Fruit fly (Drosophila melanogaster) whole organism, embryonic: ENCODE data around the gene CG31922.

ENCODE experiments used
- ATbp ChIP-seq: fragments of 200-800 bp; sonication (Bioruptor generic); optimal IDR thresholded peaks from 2 replicates; lab custom pipeline; 2017; ENCODE audit warnings: missing biosample characterization, mild to moderate bottlenecking, missing genetic modification characterization, missing genetic modification reagents
- BEAF-32 ChIP-seq: fragments of 200-800 bp; sonication (Bioruptor generic); optimal IDR thresholded peaks from 3 replicates; lab custom pipeline; 2017; ENCODE audit warnings: missing biosample characterization, missing genetic modification characterization, mild to moderate bottlenecking, moderate library complexity, missing genetic modification reagents
- CG10979 ChIP-seq: fragments of 200-800 bp; sonication (Bioruptor generic); optimal IDR thresholded peaks from 2 replicates; lab custom pipeline; 2018; ENCODE audit warnings: missing biosample characterization, mild to moderate bottlenecking, missing genetic modification characterization, moderate library complexity
- CG11456 ChIP-seq: fragments of 200-800 bp; sonication (Bioruptor generic); IDR thresholded peaks from 3 replicates; pipeline ENCODE4 v1.3.6; 2022; ENCODE audit warnings: missing biosample characterization, missing genetic modification characterization
- CG12391 ChIP-seq: fragments of 200-800 bp; sonication (Bioruptor generic); optimal IDR thresholded peaks from 3 replicates; lab custom pipeline; 2018; ENCODE audit warnings: missing biosample characterization, mild to moderate bottlenecking, missing genetic modification characterization, moderate library complexity
- CG12744 ChIP-seq: fragments of 200-800 bp; sonication (Bioruptor generic); optimal IDR thresholded peaks from 2 replicates; lab custom pipeline; 2016; ENCODE audit warnings: missing biosample characterization, missing genetic modification characterization
- CG1529 ChIP-seq: fragments of 200-800 bp; sonication (Bioruptor generic); optimal IDR thresholded peaks from 3 replicates; lab custom pipeline; 2018; ENCODE audit warnings: missing biosample characterization, missing genetic modification characterization
- CG15696 ChIP-seq: fragments of 200-800 bp; sonication (Bioruptor generic); optimal IDR thresholded peaks from 2 replicates; lab custom pipeline; 2019; ENCODE audit warnings: missing biosample characterization, mild to moderate bottlenecking, missing genetic modification characterization, moderate library complexity
- CG1603 ChIP-seq: fragments of 200-800 bp; sonication (Bioruptor generic); optimal IDR thresholded peaks from 2 replicates; lab custom pipeline; 2019; ENCODE audit warnings: missing biosample characterization, mild to moderate bottlenecking, missing genetic modification characterization, moderate library complexity
- CG2712 ChIP-seq: fragments of 200-800 bp; optimal IDR thresholded peaks from 3 replicates; lab custom pipeline; 2019; ENCODE audit warnings: missing biosample characterization, mild to moderate bottlenecking, missing genetic modification characterization, moderate library complexity
- CG32532 ChIP-seq: fragments of 200-800 bp; sonication (Bioruptor generic); IDR thresholded peaks from 2 replicates; pipeline ENCODE4 v1.3.6; 2022; ENCODE audit warnings: missing biosample characterization, missing genetic modification characterization
- CG34376 ChIP-seq: fragments of 200-800 bp; sonication (Bioruptor generic); optimal IDR thresholded peaks from 2 replicates; lab custom pipeline; 2018; ENCODE audit warnings: missing biosample characterization, mild to moderate bottlenecking, missing genetic modification characterization
- CG3838 ChIP-seq: fragments of 200-800 bp; sonication (Bioruptor generic); optimal IDR thresholded peaks from 3 replicates; lab custom pipeline; 2016; ENCODE audit warnings: missing biosample characterization, missing genetic modification characterization
- CG6654 ChIP-seq: fragments of 200-800 bp; sonication (Bioruptor generic); optimal IDR thresholded peaks from 2 replicates; lab custom pipeline; 2017; ENCODE audit warnings: missing biosample characterization, mild to moderate bottlenecking, missing genetic modification characterization
- CG7556 ChIP-seq: fragments of 200-800 bp; sonication (Bioruptor generic); optimal IDR thresholded peaks from 2 replicates; lab custom pipeline; 2017; ENCODE audit warnings: missing biosample characterization, mild to moderate bottlenecking, missing genetic modification characterization
- CG8388 ChIP-seq: fragments of 200-800 bp; sonication (Bioruptor generic); optimal IDR thresholded peaks from 2 replicates; lab custom pipeline; 2019; ENCODE audit warnings: missing biosample characterization, mild to moderate bottlenecking, missing genetic modification characterization, moderate library complexity
- CG9609 ChIP-seq: fragments of 200-800 bp; sonication (Bioruptor generic); optimal IDR thresholded peaks from 3 replicates; lab custom pipeline; 2016; ENCODE audit warnings: missing biosample characterization, missing genetic modification characterization
- CG9727 ChIP-seq: fragments of 200-800 bp; sonication (Bioruptor generic); optimal IDR thresholded peaks from 3 replicates; lab custom pipeline; 2017; ENCODE audit warnings: missing biosample characterization, mild to moderate bottlenecking, missing genetic modification characterization
- CG9797 ChIP-seq: fragments of 200-800 bp; sonication (Bioruptor generic); optimal IDR thresholded peaks from 3 replicates; lab custom pipeline; 2018; ENCODE audit warnings: missing biosample characterization, mild to moderate bottlenecking, missing genetic modification characterization
- CoRest ChIP-seq: fragments of 200-800 bp; sonication (Bioruptor generic); optimal IDR thresholded peaks from 3 replicates; lab custom pipeline; 2018; ENCODE audit warnings: missing biosample characterization, mild to moderate bottlenecking, missing genetic modification characterization, moderate library complexity
- Dbx ChIP-seq: fragments of 200-800 bp; sonication (Bioruptor generic); IDR thresholded peaks from 3 replicates; pipeline ENCODE4 v1.3.6; 2022; ENCODE audit warnings: missing biosample characterization, missing genetic modification characterization
- Doc3 ChIP-seq: fragments of 200-800 bp; sonication (Bioruptor generic); IDR thresholded peaks from 3 replicates; pipeline ENCODE4 v1.3.6; 2022; ENCODE audit warnings: missing biosample characterization, missing genetic modification characterization; ENCODE audit not compliant: partially characterized antibody
- Lim3 ChIP-seq: fragments of 200-800 bp; sonication (Bioruptor generic); IDR thresholded peaks from 2 replicates; pipeline ENCODE4 v1.3.6; 2022; ENCODE audit warnings: missing biosample characterization, missing genetic modification characterization
- MTF-1 ChIP-seq: fragments of 200-800 bp; sonication (Bioruptor generic); optimal IDR thresholded peaks from 2 replicates; lab custom pipeline; 2018; ENCODE audit warnings: missing biosample characterization, mild to moderate bottlenecking, missing genetic modification characterization, borderline replicate concordance
- Mad ChIP-seq: fragments of 200-800 bp; sonication (Bioruptor generic); optimal IDR thresholded peaks from 2 replicates; lab custom pipeline; 2016; ENCODE audit warnings: missing biosample characterization, missing genetic modification characterization
- Mrtf ChIP-seq: fragments of 200-800 bp; sonication (Bioruptor generic); IDR thresholded peaks from 3 replicates; pipeline ENCODE4 v1.3.6; 2022; ENCODE audit warnings: missing biosample characterization, missing genetic modification characterization
- Ravus ChIP-seq: fragments of 200-800 bp; sonication (Bioruptor generic); IDR thresholded peaks from 2 replicates; pipeline ENCODE4 v1.3.6; 2022; ENCODE audit warnings: missing biosample characterization, missing genetic modification characterization
- Rfx ChIP-seq: fragments of 200-800 bp; sonication (Bioruptor generic); IDR thresholded peaks from 2 replicates; pipeline ENCODE4 v1.3.6; 2022; ENCODE audit warnings: missing biosample characterization, missing genetic modification characterization
- Sox100B ChIP-seq: fragments of 200-800 bp; sonication (Bioruptor generic); optimal IDR thresholded peaks from 3 replicates; lab custom pipeline; 2018; ENCODE audit warnings: missing biosample characterization, mild to moderate bottlenecking, missing genetic modification characterization
- Spps ChIP-seq: fragments of 200-800 bp; sonication (Bioruptor generic); optimal IDR thresholded peaks from 2 replicates; lab custom pipeline; 2018; ENCODE audit warnings: missing biosample characterization, mild to moderate bottlenecking, missing genetic modification characterization
- Usf ChIP-seq: fragments of 200-800 bp; sonication (Bioruptor generic); optimal IDR thresholded peaks from 2 replicates; lab custom pipeline; 2017; ENCODE audit warnings: missing genotype, missing biosample characterization, missing genetic modification characterization
- Xrp1 ChIP-seq: fragments of 200-800 bp; sonication (Bioruptor generic); IDR thresholded peaks from 2 replicates; pipeline ENCODE4 v1.3.6; 2022; ENCODE audit warnings: missing biosample characterization, missing genetic modification characterization
- corto ChIP-seq: fragments of 200-800 bp; sonication (Bioruptor generic); optimal IDR thresholded peaks from 2 replicates; lab custom pipeline; 2016; ENCODE audit warnings: missing biosample characterization, mild to moderate bottlenecking, missing genetic modification characterization, moderate library complexity
- da ChIP-seq: fragments of 200-800 bp; sonication (Bioruptor generic); optimal IDR thresholded peaks from 2 replicates; lab custom pipeline; 2016; ENCODE audit warnings: missing biosample characterization, missing genetic modification characterization
- dm ChIP-seq: fragments of 200-800 bp; sonication (Bioruptor generic); optimal IDR thresholded peaks from 3 replicates; lab custom pipeline; 2016; ENCODE audit warnings: missing biosample characterization, missing genetic modification characterization
- dmrt99B ChIP-seq: fragments of 200-800 bp; sonication (Bioruptor generic); optimal IDR thresholded peaks from 2 replicates; lab custom pipeline; 2018; ENCODE audit warnings: missing biosample characterization, mild to moderate bottlenecking, missing genetic modification characterization, moderate library complexity
- fd96Cb ChIP-seq: fragments of 200-800 bp; sonication (Bioruptor generic); optimal IDR thresholded peaks from 2 replicates; lab custom pipeline; 2018; ENCODE audit warnings: missing biosample characterization, mild to moderate bottlenecking, missing genetic modification characterization, moderate library complexity
- fu2 ChIP-seq: fragments of 200-800 bp; sonication (Bioruptor generic); optimal IDR thresholded peaks from 2 replicates; lab custom pipeline; 2016; ENCODE audit warnings: missing biosample characterization, missing genetic modification characterization
- gfzf ChIP-seq: fragments of 200-800 bp; sonication (Bioruptor generic); optimal IDR thresholded peaks from 2 replicates; lab custom pipeline; 2016; ENCODE audit warnings: missing biosample characterization, mild to moderate bottlenecking, missing genetic modification characterization, moderate library complexity
- her ChIP-seq: fragments of 200-800 bp; sonication (Bioruptor generic); optimal IDR thresholded peaks from 2 replicates; lab custom pipeline; 2016; ENCODE audit warnings: missing biosample characterization, missing genetic modification characterization
- pnt ChIP-seq: fragments of 200-800 bp; sonication (Bioruptor generic); optimal IDR thresholded peaks from 3 replicates; lab custom pipeline; 2016; ENCODE audit warnings: missing biosample characterization, missing genetic modification characterization
- prd ChIP-seq, 3 experiments: fragments of >200 bp in 2 of 3; fragments of 200-800 bp in 1 of 3; sonication (Bioruptor generic) in 1 of 3; optimal IDR thresholded peaks in 2 of 3; IDR thresholded peaks in 1 of 3; 2 replicates in 2 of 3; 3 replicates in 1 of 3; pipeline versions ENCODE4 v1.3.6 to Lab custom; 2017 to 2022; ENCODE audit warnings: missing biosample characterization in 1 of 3, missing genetic modification characterization in 1 of 3
- scrt ChIP-seq: fragments of 200-800 bp; sonication (Bioruptor generic); optimal IDR thresholded peaks from 2 replicates; lab custom pipeline; 2018; ENCODE audit warnings: missing biosample characterization, mild to moderate bottlenecking, missing genetic modification characterization, moderate library complexity
- sens-2 ChIP-seq: fragments of 200-800 bp; sonication (Bioruptor generic); IDR thresholded peaks from 2 replicates; pipeline ENCODE4 v1.3.6; 2022; ENCODE audit warnings: missing biosample characterization, missing genetic modification characterization
- so ChIP-seq: fragments of 200-800 bp; sonication (Bioruptor generic); IDR thresholded peaks from 3 replicates; pipeline ENCODE4 v1.3.6; 2022; ENCODE audit warnings: missing biosample characterization, missing genetic modification characterization
- sob ChIP-seq: fragments of 200-800 bp; sonication (Bioruptor generic); IDR thresholded peaks from 2 replicates; pipeline ENCODE4 v1.3.6; 2022; ENCODE audit warnings: missing biosample characterization, missing genetic modification characterization
- tgo ChIP-seq: fragments of 200-800 bp; sonication (Bioruptor generic); IDR thresholded peaks from 3 replicates; pipeline ENCODE4 v1.3.6; 2022; ENCODE audit warnings: missing biosample characterization, missing genetic modification characterization
- trh ChIP-seq: fragments of 200-800 bp; sonication (Bioruptor generic); optimal IDR thresholded peaks from 2 replicates; lab custom pipeline; 2016; ENCODE audit warnings: missing biosample characterization, missing genetic modification characterization
- vnd ChIP-seq: fragments of 200-800 bp; sonication (Bioruptor generic); IDR thresholded peaks from 3 replicates; pipeline ENCODE4 v1.3.6; 2022; ENCODE audit warnings: missing biosample characterization, missing genetic modification characterization; ENCODE audit not compliant: partially characterized antibody
- zen ChIP-seq: fragments of 200-800 bp; sonication (Bioruptor generic); optimal IDR thresholded peaks from 3 replicates; lab custom pipeline; 2018; ENCODE audit warnings: missing biosample characterization, mild to moderate bottlenecking, missing genetic modification characterization, moderate library complexity

Gene CG31922

dm6 chr2L:1207432-1207831, 37.5 kb downstream of the CG31922 start (continued):
- TF ChIP-seq CG9727 (GFP tag; lab: Kevin White, UChicago) (no peak), prd (optimal IDR thresholded peaks at IDR 0.05; lab: Kevin White, UChicago) (no peak), prd (GFP tag; IDR thresholded peaks at IDR 0.05; lab: Robert Waterston, UW) (peak; percentile 75), Ravus (GFP tag; lab: Robert Waterston, UW) (no peak; the same call in 1 of the 2 replicates), CG32532 (GFP tag; lab: Robert Waterston, UW) (peak; percentile 74), CG2712 (tag; lab: Kevin White, UChicago) (peak; percentile 41), CG11456 (GFP tag; lab: Robert Waterston, UW) (peak; percentile 63; the same call in 2 of the 3 replicates), sob (GFP tag; lab: Robert Waterston, UW) (peak; percentile 71), zen (tag; lab: Kevin White, UChicago) (no peak), corto (GFP tag; lab: Kevin White, UChicago) (no peak), Usf (GFP tag; lab: Kevin White, UChicago) (no peak), Lim3 (GFP tag; lab: Robert Waterston, UW) (no peak), CG12744 (GFP tag; lab: Kevin White, UChicago) (no peak), MTF-1 (GFP tag; lab: Kevin White, UChicago) (no peak), CG10979 (no peak), gfzf (no peak), Doc3 (GFP tag; lab: Robert Waterston, UW) (no peak), CG6654 (GFP tag; lab: Kevin White, UChicago) (no peak), Mad (no peak), CG9797 (no peak), so (GFP tag; lab: Robert Waterston, UW) (peak; percentile 75), scrt (peak; percentile 1), ATbp (GFP tag; lab: Kevin White, UChicago) (peak; percentile 62), fd96Cb (tag; lab: Kevin White, UChicago) (peak; percentile 3), pnt (GFP tag; lab: Kevin White, UChicago) (no peak), CG1529 (GFP tag; lab: Kevin White, UChicago) (peak; percentile 17), CG15696 (tag; lab: Kevin White, UChicago) (no peak), dmrt99B (tag; lab: Kevin White, UChicago) (peak; percentile 61), CG12391 (peak; percentile 43), Xrp1 (peak; percentile 69), CG1603 (tag; lab: Kevin White, UChicago) (peak; percentile 73), fu2 (GFP tag; lab: Kevin White, UChicago) (no peak), dm (no peak), CG34376 (GFP tag; lab: Kevin White, UChicago) (no peak), Spps (tag; lab: Kevin White, UChicago) (no peak), Rfx (GFP tag; lab: Robert Waterston, UW) (peak; percentile 74), BEAF-32 (GFP tag; lab: Kevin White, UChicago) (no peak), CG3838 (GFP tag; lab: Kevin White, UChicago) (no peak), CG7556 (GFP tag; lab: Kevin White, UChicago) (peak; percentile 69), Mrtf (peak; percentile 42; the same call in 1 of the 3 replicates), sens-2 (GFP tag; lab: Robert Waterston, UW) (no peak), tgo (peak; percentile 54; the same call in 2 of the 3 replicates), Dbx (GFP tag; lab: Robert Waterston, UW) (peak; percentile 71), CG9609 (GFP tag; lab: Kevin White, UChicago) (peak; percentile 2), da (GFP tag; lab: Kevin White, UChicago) (no peak), CG8388 (GFP tag; lab: Kevin White, UChicago) (no peak), Sox100B (GFP tag; lab: Kevin White, UChicago) (peak; percentile 33), CoRest (tag; lab: Kevin White, UChicago) (peak; percentile 36), vnd (no peak), trh (no peak), her (GFP tag; lab: Kevin White, UChicago) (peak; percentile 32)
